Fruit fly (Drosophila melanogaster) whole organism, pupa: ENCODE data around the gene CG43133.
A peak's percentile ranks its signal among the peaks of the same experiment; 100 is the strongest.

Source experiments
- CG10348 ChIP-seq: fragments of 200-800 bp; sonication (Bioruptor generic); IDR thresholded peaks from 2 replicates; pipeline ENCODE4 v1.3.6; 2022; ENCODE audit warnings: missing biosample characterization, missing genetic modification characterization
- CG12605 ChIP-seq: fragments of 200-800 bp; sonication (Bioruptor generic); IDR thresholded peaks from 2 replicates; pipeline ENCODE4 v1.3.6; 2022; ENCODE audit warnings: missing biosample characterization, missing genetic modification characterization
- CG14655 ChIP-seq: fragments of 200-800 bp; sonication (Bioruptor generic); optimal IDR thresholded peaks from 3 replicates; lab custom pipeline; 2017; ENCODE audit warnings: mild to moderate bottlenecking, missing biosample characterization, missing genetic modification reagents, missing genetic modification characterization
- CG32121 ChIP-seq: fragments of 200-800 bp; sonication (Bioruptor generic); IDR thresholded peaks from 2 replicates; pipeline ENCODE4 v1.3.6; 2022; ENCODE audit warnings: missing biosample characterization, missing genetic modification characterization
- CG34367 ChIP-seq: fragments of 200-800 bp; sonication (Bioruptor generic); optimal IDR thresholded peaks from 2 replicates; lab custom pipeline; 2018; ENCODE audit warnings: missing biosample characterization, mild to moderate bottlenecking, missing genetic modification characterization
- Pif1A ChIP-seq: fragments of 200-800 bp; sonication (Bioruptor generic); optimal IDR thresholded peaks from 3 replicates; lab custom pipeline; 2016; ENCODE audit warnings: missing biosample characterization, missing genetic modification characterization
- Snoo ChIP-seq: fragments of 200-800 bp; sonication (Bioruptor generic); optimal IDR thresholded peaks from 3 replicates; lab custom pipeline; 2017; ENCODE audit warnings: missing biosample characterization, mild to moderate bottlenecking, missing genetic modification characterization, inconsistent platforms

CG43133 gene

DNA sequence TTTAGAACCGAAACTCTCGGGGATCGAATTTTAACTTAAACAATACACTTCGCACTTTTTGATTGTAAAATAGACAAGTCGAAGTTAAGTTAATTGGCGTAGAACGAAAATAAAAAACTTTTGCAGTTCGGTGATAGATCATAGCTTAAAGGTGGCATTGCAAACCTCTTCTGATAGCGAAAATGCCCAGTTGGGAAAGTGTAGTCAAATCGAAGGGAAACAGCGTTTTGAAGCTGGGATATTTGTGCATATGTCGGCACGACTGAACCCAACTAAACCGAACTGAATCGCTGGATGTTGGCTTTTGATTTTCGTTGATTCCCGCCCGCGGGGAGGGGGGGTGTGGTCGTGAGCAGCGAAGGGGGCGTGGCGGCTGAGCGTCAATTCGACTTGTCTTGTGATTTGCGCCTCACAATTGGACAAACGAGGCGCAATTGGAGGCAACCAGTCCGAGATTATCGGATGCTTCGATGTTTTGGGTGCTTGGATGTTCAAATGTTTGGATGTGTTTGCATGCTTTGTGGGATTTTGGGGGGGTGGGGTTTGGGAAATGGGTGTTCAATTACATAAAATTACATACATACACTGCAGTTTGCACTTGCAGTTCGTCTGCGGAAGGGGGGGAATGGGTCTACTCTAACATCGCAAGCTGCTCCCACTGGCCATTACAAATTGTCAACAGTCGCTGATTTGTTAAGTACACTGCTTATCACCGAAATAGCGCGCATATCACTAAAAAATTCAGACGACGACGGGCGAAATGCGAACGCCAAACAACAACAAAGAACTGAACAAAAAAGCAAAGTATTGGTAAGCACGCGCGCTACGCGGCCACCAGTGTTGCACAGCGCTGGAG lies 45.1 kb downstream of the CG43133 start:
- 0 out of 2 replicates have a peak, but pooled peaks have one; percentile 24 for TF ChIP-seq CG32121 (GFP tag; lab: Robert Waterston, UW)
- no peak for TF ChIP-seq CG34367 (tag; lab: Kevin White, UChicago)
- TF ChIP-seq, all 21 proteins: peak for 1

DNA sequence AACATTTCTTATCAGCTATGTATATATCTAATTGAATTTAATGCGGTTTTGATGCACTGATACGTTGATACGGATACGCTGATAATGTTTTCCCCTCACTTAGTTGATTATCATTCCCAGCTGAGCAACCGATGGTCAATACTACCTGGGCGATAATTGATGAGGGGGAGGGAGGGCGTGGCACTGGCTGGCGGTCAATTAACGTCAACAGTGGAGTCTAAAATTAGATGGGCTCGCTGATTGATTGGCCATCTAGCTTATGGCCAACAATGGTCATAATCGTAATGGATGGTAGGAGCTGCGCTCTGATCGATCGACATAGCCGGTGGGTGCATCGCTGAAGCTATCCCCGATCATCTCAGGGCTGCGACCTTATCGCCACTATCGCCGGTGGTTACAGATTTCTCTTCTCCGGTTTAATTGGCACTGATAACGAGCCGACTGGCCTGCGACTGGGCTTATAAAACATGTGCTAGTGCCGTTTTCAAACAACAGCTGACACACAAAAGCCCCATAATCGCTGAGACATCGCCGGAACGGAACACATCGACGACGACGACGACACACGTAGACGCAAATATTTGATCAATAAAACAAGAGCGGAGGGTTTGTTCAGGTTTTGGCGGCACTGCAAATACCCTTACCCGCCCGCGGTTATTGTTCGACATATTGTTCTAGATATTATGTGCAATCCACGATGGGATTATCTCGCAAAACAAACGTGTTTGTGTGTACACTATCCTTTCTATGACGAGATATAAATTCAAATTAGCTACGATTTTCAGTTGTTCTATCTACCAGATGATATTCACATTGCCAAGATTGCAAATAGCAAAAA lies 46.2 kb downstream of the CG43133 start:
- no peak for TF ChIP-seq CG10348 (GFP tag; lab: Robert Waterston, UW)
- TF ChIP-seq CG32121 (GFP tag; lab: Robert Waterston, UW), result peak; percentile 35; the same call in 1 of the 2 replicates
- no peak for TF ChIP-seq Pif1A (GFP tag; lab: Kevin White, UChicago)
- TF ChIP-seq CG12605, result no peak
- TF ChIP-seq CG14655 (GFP tag; lab: Kevin White, UChicago), result no peak
- TF ChIP-seq Snoo (tag; lab: Kevin White, UChicago), result no peak

DNA sequence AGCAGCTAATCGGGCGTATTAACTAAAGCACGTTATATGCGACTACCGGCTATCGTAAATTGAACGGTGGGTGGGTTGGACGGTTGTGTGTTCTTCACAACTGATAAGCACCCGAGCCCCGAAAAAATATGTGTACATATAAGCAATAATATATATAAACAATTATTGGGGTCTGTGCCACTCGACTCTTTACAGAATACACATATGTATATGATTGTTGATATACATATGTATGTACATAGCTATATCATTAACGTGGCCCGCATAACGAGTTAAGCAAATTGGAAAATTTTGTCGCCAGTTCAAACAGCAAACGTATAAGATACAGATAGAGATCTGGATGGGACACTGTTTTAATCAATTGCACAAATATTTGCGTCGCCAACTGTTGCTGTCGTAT lies 47.3 kb downstream of the CG43133 start:
- TF ChIP-seq Snoo (tag; lab: Kevin White, UChicago) (no peak), Pif1A (GFP tag; lab: Kevin White, UChicago) (no peak), CG10348 (GFP tag; lab: Robert Waterston, UW) (no peak)
